Worm (Caenorhabditis elegans) whole organism, L4/young adult: Measurements from ENCODE around the gene citk-2.

Experiments used
- dao-5 ChIP-seq: sonication (generic microtip); optimal IDR thresholded peaks from 2 replicates; lab custom pipeline; 2016; ENCODE audit warnings: missing genotype, missing genetic modification characterization, moderate library complexity, missing compliant biosample characterization
- him-1 ChIP-seq: sonication (generic microtip); optimal IDR thresholded peaks from 2 replicates; lab custom pipeline; 2016; ENCODE audit warnings: missing genotype, missing genetic modification reagents, missing genetic modification characterization, missing compliant biosample characterization

- no peak for TF ChIP-seq him-1 (tag; lab: Kevin White, UChicago)
- TF ChIP-seq dao-5 (tag; lab: Kevin White, UChicago) = no peak
Measured at ce11 chrII:4981682-4982404, 17.5 kb upstream of the citk-2 start.
